Worm (Caenorhabditis elegans) whole organism, L3 larva: ENCODE results near the gene srh-184.

ENCODE experiments used
- R02D3.7 ChIP-seq: fragments of 150-350 bp; optimal IDR thresholded peaks from 2 replicates; lab custom pipeline; 2014; ENCODE audit warnings: missing biosample characterization, missing genetic modification characterization
- ZK546.5 ChIP-seq: sonication (generic microtip); optimal IDR thresholded peaks from 2 replicates; lab custom pipeline; 2017; ENCODE audit warnings: missing biosample characterization, missing genetic modification characterization
- aly-2 ChIP-seq: fragments of 150-350 bp; optimal IDR thresholded peaks from 2 replicates; lab custom pipeline; 2014; ENCODE audit warnings: missing biosample characterization, missing genetic modification characterization
- ama-1 ChIP-seq: fragments of 150-350 bp; optimal IDR thresholded peaks from 2 replicates; lab custom pipeline; 2018
- ceh-16 ChIP-seq: sonication (generic microtip); optimal IDR thresholded peaks from 2 replicates; lab custom pipeline; 2017; ENCODE audit warnings: missing biosample characterization, missing genetic modification characterization
- ceh-28 ChIP-seq: fragments of 150-350 bp; optimal IDR thresholded peaks from 2 replicates; lab custom pipeline; 2014; ENCODE audit warnings: missing biosample characterization, missing genetic modification reagents, missing genetic modification characterization
- ceh-9 ChIP-seq: sonication (generic microtip); optimal IDR thresholded peaks from 2 replicates; lab custom pipeline; 2018; ENCODE audit warnings: missing biosample characterization, missing genetic modification characterization
- daf-12 ChIP-seq: fragments of 150-350 bp; optimal IDR thresholded peaks from 2 replicates; lab custom pipeline; 2014; ENCODE audit warnings: missing biosample characterization, missing genetic modification reagents, missing genetic modification characterization
- egl-27 ChIP-seq: sonication (generic microtip); optimal IDR thresholded peaks from 4 replicates; lab custom pipeline; 2017; ENCODE audit warnings: missing biosample characterization, missing genetic modification reagents, missing genetic modification characterization
- egl-5 ChIP-seq: fragments of 150-350 bp; optimal IDR thresholded peaks from 2 replicates; lab custom pipeline; 2017; ENCODE audit warnings: missing biosample characterization, missing genetic modification reagents, missing genetic modification characterization, inconsistent platforms
- elt-1 ChIP-seq: fragments of 150-350 bp; optimal IDR thresholded peaks from 2 replicates; lab custom pipeline; 2014; ENCODE audit warnings: missing biosample characterization, missing genetic modification characterization
- elt-2 ChIP-seq: sonication (generic microtip); optimal IDR thresholded peaks from 2 replicates; lab custom pipeline; 2016; ENCODE audit warnings: missing genetic modification reagents, mild to moderate bottlenecking, missing genetic modification characterization, missing compliant biosample characterization
- elt-3 ChIP-seq, 3 experiments: fragments of 150-350 bp in 1 of 3; sonication (generic microtip) in 2 of 3; optimal IDR thresholded peaks; 2 replicates in 2 of 3; 4 replicates in 1 of 3; lab custom pipeline; 2014 to 2017; ENCODE audit warnings: missing biosample characterization in 3 of 3, missing genetic modification characterization in 3 of 3
- eor-1 ChIP-seq, 2 experiments: fragments of 150-350 bp; optimal IDR thresholded peaks; 2 replicates each; lab custom pipeline; 2014 to 2018; ENCODE audit warnings: missing biosample characterization in 2 of 2, missing genetic modification characterization in 2 of 2
- fkh-10 ChIP-seq: sonication (generic microtip); optimal IDR thresholded peaks from 2 replicates; lab custom pipeline; 2017; ENCODE audit warnings: missing biosample characterization, missing genetic modification reagents, missing genetic modification characterization
- fkh-2 ChIP-seq: fragments of 150-350 bp; optimal IDR thresholded peaks from 2 replicates; lab custom pipeline; 2014; ENCODE audit warnings: missing biosample characterization, missing genetic modification reagents, missing genetic modification characterization
- fos-1 ChIP-seq: fragments of 150-350 bp; optimal IDR thresholded peaks from 2 replicates; lab custom pipeline; 2014; ENCODE audit warnings: missing biosample characterization, missing genetic modification characterization
- hmg-11 ChIP-seq: sonication (generic microtip); optimal IDR thresholded peaks from 2 replicates; lab custom pipeline; 2016; ENCODE audit warnings: missing genetic modification characterization, missing compliant biosample characterization
- jun-1 ChIP-seq: fragments of 150-350 bp; optimal IDR thresholded peaks from 2 replicates; lab custom pipeline; 2014; ENCODE audit warnings: missing biosample characterization, missing genetic modification reagents, missing genetic modification characterization
- lin-15B ChIP-seq: fragments of 150-350 bp; optimal IDR thresholded peaks from 2 replicates; lab custom pipeline; 2014; ENCODE audit warnings: missing biosample characterization, missing genetic modification characterization
- lin-39 ChIP-seq: fragments of 150-350 bp; optimal IDR thresholded peaks from 2 replicates; lab custom pipeline; 2018; ENCODE audit warnings: missing biosample characterization, missing genetic modification reagents, missing genetic modification characterization
- mdl-1 ChIP-seq: fragments of 150-350 bp; optimal IDR thresholded peaks from 2 replicates; lab custom pipeline; 2014; ENCODE audit warnings: missing biosample characterization, missing genetic modification characterization
- nfya-1 ChIP-seq: sonication (generic microtip); optimal IDR thresholded peaks from 2 replicates; lab custom pipeline; 2017; ENCODE audit warnings: missing genetic modification characterization, mild to moderate bottlenecking, missing compliant biosample characterization, antibody characterized with exemption, moderate library complexity; ENCODE audit not compliant: insufficient read depth
- nhr-11 ChIP-seq: fragments of 150-350 bp; optimal IDR thresholded peaks from 2 replicates; lab custom pipeline; 2014; ENCODE audit warnings: missing biosample characterization, missing genetic modification characterization
- nhr-12 ChIP-seq: fragments of 150-350 bp; optimal IDR thresholded peaks from 2 replicates; lab custom pipeline; 2014; ENCODE audit warnings: missing biosample characterization, missing genetic modification characterization
- nhr-23 ChIP-seq: fragments of 150-350 bp; optimal IDR thresholded peaks from 2 replicates; lab custom pipeline; 2014; ENCODE audit warnings: missing biosample characterization, missing genetic modification reagents, missing genetic modification characterization
- nhr-237 ChIP-seq: fragments of 150-350 bp; optimal IDR thresholded peaks from 2 replicates; lab custom pipeline; 2014; ENCODE audit warnings: missing biosample characterization, missing genetic modification characterization
- nhr-25 ChIP-seq: sonication (generic microtip); optimal IDR thresholded peaks from 2 replicates; lab custom pipeline; 2017; ENCODE audit warnings: missing biosample characterization, missing genetic modification characterization
- nhr-28 ChIP-seq: fragments of 150-350 bp; optimal IDR thresholded peaks from 2 replicates; lab custom pipeline; 2014; ENCODE audit warnings: missing biosample characterization, missing genetic modification characterization
- nhr-43 ChIP-seq: sonication (generic microtip); optimal IDR thresholded peaks from 2 replicates; lab custom pipeline; 2016; ENCODE audit warnings: mild to moderate bottlenecking, missing genetic modification characterization, missing compliant biosample characterization; ENCODE audit not compliant: poor library complexity, severe bottlenecking
- nhr-76 ChIP-seq: fragments of 150-350 bp; sonication (generic microtip); optimal IDR thresholded peaks from 5 replicates; lab custom pipeline; 2014; ENCODE audit warnings: missing biosample characterization, missing genetic modification characterization
- pha-4 ChIP-seq: fragments of 150-350 bp; optimal IDR thresholded peaks from 2 replicates; lab custom pipeline; 2014; ENCODE audit warnings: missing biosample characterization, missing genetic modification reagents, missing genetic modification characterization
- pqm-1 ChIP-seq: fragments of 150-350 bp; optimal IDR thresholded peaks from 2 replicates; lab custom pipeline; 2017; ENCODE audit warnings: missing biosample characterization, missing genetic modification characterization, inconsistent platforms
- sea-2 ChIP-seq: fragments of 150-350 bp; sonication (generic microtip); optimal IDR thresholded peaks from 4 replicates; lab custom pipeline; 2014; ENCODE audit warnings: missing biosample characterization, missing genetic modification reagents, missing genetic modification characterization
- skn-1 ChIP-seq: fragments of 150-350 bp; optimal IDR thresholded peaks from 2 replicates; lab custom pipeline; 2014; ENCODE audit warnings: missing biosample characterization, missing genetic modification characterization
- snpc-4 ChIP-seq: fragments of 150-350 bp; optimal IDR thresholded peaks from 2 replicates; lab custom pipeline; 2014; ENCODE audit warnings: missing biosample characterization, missing genetic modification characterization
- tbx-2 ChIP-seq: sonication (generic microtip); optimal IDR thresholded peaks from 2 replicates; lab custom pipeline; 2016; ENCODE audit warnings: mild to moderate bottlenecking, missing genetic modification characterization, missing compliant biosample characterization
- unc-39 ChIP-seq: sonication (generic microtip); optimal IDR thresholded peaks from 4 replicates; lab custom pipeline; 2017; ENCODE audit warnings: missing biosample characterization, missing genetic modification characterization
- unc-62 ChIP-seq: fragments of 150-350 bp; sonication (generic microtip); optimal IDR thresholded peaks from 4 replicates; lab custom pipeline; 2014; ENCODE audit warnings: missing biosample characterization, missing genetic modification reagents, missing genetic modification characterization
- zag-1 ChIP-seq: fragments of 150-350 bp; optimal IDR thresholded peaks from 2 replicates; lab custom pipeline; 2014; ENCODE audit warnings: missing biosample characterization, missing genetic modification characterization
- ztf-11 ChIP-seq: fragments of 150-350 bp; optimal IDR thresholded peaks from 2 replicates; lab custom pipeline; 2014; ENCODE audit warnings: missing biosample characterization, missing genetic modification characterization
- ztf-4 ChIP-seq: fragments of 150-350 bp; optimal IDR thresholded peaks from 2 replicates; lab custom pipeline; 2014; ENCODE audit warnings: missing biosample characterization, missing genetic modification characterization

The srh-184 gene

DNA sequence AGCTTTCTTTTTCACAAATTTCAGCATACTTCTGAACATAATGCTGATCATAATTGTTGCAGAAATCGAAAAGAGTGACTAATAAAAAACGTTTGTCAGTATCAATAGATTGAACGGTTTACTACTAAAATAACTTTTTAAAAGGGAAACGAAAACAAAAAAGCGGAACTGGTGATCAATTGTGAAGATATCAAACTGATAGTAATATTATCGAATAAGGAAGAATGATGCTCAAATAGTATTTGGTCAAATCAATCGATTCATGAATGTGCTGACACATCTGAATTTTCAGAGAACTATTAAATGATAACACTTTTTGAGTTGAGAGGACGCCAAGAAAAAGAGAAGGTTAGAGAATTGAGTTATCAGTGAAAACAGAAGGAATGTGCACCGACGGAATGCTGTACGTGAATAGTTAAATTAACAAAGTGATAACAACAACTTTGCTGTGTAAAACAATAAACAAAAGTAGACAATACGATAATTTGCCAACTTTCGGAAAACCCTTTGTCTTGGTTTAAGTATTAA, 21.4 kb downstream of the srh-184 start, which contains the start of gene D1054.5:
Gene D1054.5, minus strand, starts transcription at position 51 of the 528 bp plus-strand sequence.
- no peak for TF ChIP-seq nhr-43 (tag; lab: Kevin White, UChicago)
- peak; percentile 94 for TF ChIP-seq elt-2 (tag; lab: Kevin White, UChicago)
- TF ChIP-seq pha-4 (tag; lab: Kevin White, UChicago) = peak; percentile 46
- TF ChIP-seq ceh-28 (tag; lab: Kevin White, UChicago) = peak; percentile 64
- TF ChIP-seq jun-1 (tag; lab: Kevin White, UChicago) = peak; percentile 80
- TF ChIP-seq pqm-1 = peak; percentile 91
- TF ChIP-seq nhr-23 (tag; lab: Kevin White, UChicago) = no peak

DNA sequence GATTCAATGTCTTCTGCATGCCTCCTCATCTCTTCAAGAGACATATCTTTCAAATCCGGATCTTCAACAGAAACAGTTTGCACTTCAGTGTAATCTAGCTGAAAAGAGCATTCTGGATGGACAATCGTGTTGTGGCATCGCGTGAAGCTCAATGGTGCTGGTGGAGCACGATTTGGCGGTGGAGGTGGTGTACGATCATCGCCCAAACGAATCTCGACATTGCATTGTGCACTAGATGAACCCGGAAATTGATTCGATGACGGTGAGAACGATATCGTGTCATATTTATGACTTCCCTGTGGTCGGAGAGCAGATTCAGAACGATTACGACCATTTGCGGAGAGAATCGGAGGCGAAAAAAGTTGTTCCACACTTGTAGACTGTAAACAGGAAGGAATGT, 24.8 kb downstream of the srh-184 start:
- no peak for TF ChIP-seq snpc-4 (tag; lab: Kevin White, UChicago)
- no peak for TF ChIP-seq zag-1 (tag; lab: Kevin White, UChicago)
- no peak for TF ChIP-seq ceh-9 (tag; lab: Kevin White, UChicago)
- TF ChIP-seq eor-1 (tag; optimal IDR thresholded peaks at IDR 0.05; lab: Kevin White, UChicago) = no peak
- no peak for TF ChIP-seq fkh-10 (GFP tag; lab: Kevin White, UChicago)
- TF ChIP-seq nhr-43 (tag; lab: Kevin White, UChicago) = no peak
- no peak for TF ChIP-seq egl-5
- no peak for TF ChIP-seq fos-1
- TF ChIP-seq nhr-28 (tag; lab: Kevin White, UChicago) = no peak
- no peak for TF ChIP-seq ceh-28 (tag; lab: Kevin White, UChicago)
- TF ChIP-seq nhr-23 (tag; lab: Kevin White, UChicago) = no peak
- no peak for TF ChIP-seq daf-12 (tag; lab: Kevin White, UChicago)
- no peak for TF ChIP-seq ama-1 (lab: Kevin White, UChicago)
- no peak for TF ChIP-seq nhr-12
- no peak for TF ChIP-seq nfya-1 (tag; lab: Kevin White, UChicago)
- TF ChIP-seq nhr-76 (tag; lab: Kevin White, UChicago) = no peak
- TF ChIP-seq skn-1 (tag; lab: Kevin White, UChicago) = no peak
- TF ChIP-seq elt-2 (tag; lab: Kevin White, UChicago) = no peak
- TF ChIP-seq ceh-16 = no peak
- TF ChIP-seq, all 47 proteins: peak for 0

DNA sequence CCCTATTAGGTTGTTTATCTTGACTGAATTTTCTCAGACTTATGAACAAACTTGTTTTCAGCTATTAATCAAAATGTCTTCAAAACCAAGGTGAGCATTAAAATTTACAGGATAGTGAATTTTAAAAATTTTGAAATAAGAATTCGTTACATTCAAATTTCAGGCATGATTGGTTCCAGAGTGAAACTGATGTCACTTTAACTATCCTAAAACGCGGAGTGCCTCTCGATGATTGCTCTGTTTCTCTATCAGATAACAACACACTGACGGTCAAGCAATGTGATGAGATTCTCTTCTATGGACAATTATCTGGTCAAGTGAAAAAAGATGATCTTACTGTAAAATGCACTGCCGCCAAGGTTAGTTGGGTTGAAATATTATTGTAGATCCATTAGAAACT, 26.6 kb downstream of the srh-184 start, which contains the start of gene D1054.3:
Gene D1054.3, plus strand, starts transcription at position 62 of the 400 bp plus-strand sequence.
- no peak for TF ChIP-seq elt-1
- TF ChIP-seq fkh-2 (tag; lab: Kevin White, UChicago) = no peak
- no peak for TF ChIP-seq hmg-11 (tag; lab: Kevin White, UChicago)
- no peak for TF ChIP-seq nhr-11 (tag; lab: Kevin White, UChicago)
- TF ChIP-seq tbx-2 (tag; lab: Kevin White, UChicago) = no peak

DNA sequence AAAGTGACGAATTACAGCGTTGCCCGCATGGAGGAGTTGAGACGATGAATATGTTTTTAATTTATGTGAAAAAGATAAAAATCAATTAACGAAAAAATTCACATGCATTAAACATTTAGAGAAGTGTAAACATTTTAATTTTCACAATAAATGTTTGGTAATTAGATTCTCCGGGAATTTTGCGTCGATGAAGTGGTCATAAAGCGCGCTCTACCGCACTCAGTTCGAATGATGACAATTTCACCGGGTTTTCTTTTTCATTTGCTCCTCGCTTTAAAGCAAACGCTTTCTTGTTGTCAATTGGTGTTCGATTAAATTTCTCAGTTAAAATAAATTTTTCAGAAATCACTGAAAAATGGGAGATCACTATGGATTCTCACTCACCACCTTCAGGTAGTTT, 28.0 kb downstream of the srh-184 start, which contains the start of the genes D1054.1 and pas-2:
Gene D1054.1, minus strand, starts transcription at position 192 of the 400 bp plus-strand sequence.
Gene pas-2, plus strand, starts transcription at position 343 of the 400 bp plus-strand sequence.
- TF ChIP-seq ceh-16 (no peak), fkh-2 (tag; lab: Kevin White, UChicago) (no peak), ama-1 (lab: Kevin White, UChicago) (no peak), ztf-4 (tag; lab: Kevin White, UChicago) (no peak), skn-1 (tag; lab: Kevin White, UChicago) (peak; percentile 83), ceh-9 (tag; lab: Kevin White, UChicago) (no peak), elt-1 (no peak), nhr-43 (tag; lab: Kevin White, UChicago) (no peak), nhr-11 (tag; lab: Kevin White, UChicago) (no peak), aly-2 (tag; lab: Kevin White, UChicago) (no peak), mdl-1 (no peak), nhr-76 (tag; lab: Kevin White, UChicago) (no peak), unc-39 (tag; lab: Kevin White, UChicago) (no peak), zag-1 (tag; lab: Kevin White, UChicago) (no peak), egl-27 (no peak), ceh-28 (tag; lab: Kevin White, UChicago) (no peak), pqm-1 (peak; percentile 1), unc-62 (GFP tag; lab: Kevin White, UChicago) (no peak), lin-15B (tag; lab: Kevin White, UChicago) (peak; percentile 20), nhr-23 (tag; lab: Kevin White, UChicago) (no peak), daf-12 (tag; lab: Kevin White, UChicago) (no peak), hmg-11 (tag; lab: Kevin White, UChicago) (no peak), elt-3 (tag; optimal IDR thresholded peaks at IDR 0.05; lab: Kevin White, UChicago) (no peak), fkh-10 (GFP tag; lab: Kevin White, UChicago) (no peak), nhr-28 (tag; lab: Kevin White, UChicago) (no peak), nhr-25 (tag; lab: Kevin White, UChicago) (no peak), ZK546.5 (tag; lab: Kevin White, UChicago) (no peak), ztf-11 (tag; lab: Kevin White, UChicago) (no peak), nfya-1 (tag; lab: Kevin White, UChicago) (no peak), R02D3.7 (tag; lab: Kevin White, UChicago) (no peak), egl-5 (peak; percentile 71), lin-39 (tag; lab: Kevin White, UChicago) (peak; percentile 37), eor-1 (tag; optimal IDR thresholded peaks at IDR 0.05; lab: Kevin White, UChicago) (no peak), nhr-237 (tag; lab: Kevin White, UChicago) (no peak), jun-1 (tag; lab: Kevin White, UChicago) (no peak), tbx-2 (tag; lab: Kevin White, UChicago) (no peak), pha-4 (tag; lab: Kevin White, UChicago) (peak; percentile 47), sea-2 (GFP tag; lab: Kevin White, UChicago) (no peak)
